Fruit fly (Drosophila melanogaster) whole organism, adult: ENCODE measurements around the gene hoka.

Experiments
- CG5204 ChIP-seq: fragments of 200-800 bp; sonication (Bioruptor generic); optimal IDR thresholded peaks from 2 replicates; lab custom pipeline; 2016; ENCODE audit warnings: missing biosample characterization, missing genetic modification characterization
- Mnt ChIP-seq: fragments of 200-800 bp; sonication (Bioruptor generic); optimal IDR thresholded peaks from 2 replicates; lab custom pipeline; 2016; ENCODE audit warnings: missing biosample characterization, mild to moderate bottlenecking, missing genetic modification characterization
- bab1 ChIP-seq: fragments of 200-800 bp; sonication (Bioruptor generic); optimal IDR thresholded peaks from 3 replicates; lab custom pipeline; 2019; ENCODE audit warnings: missing biosample characterization, mild to moderate bottlenecking, missing genetic modification characterization, moderate library complexity
- cic ChIP-seq: fragments of 200-800 bp; sonication (Bioruptor generic); optimal IDR thresholded peaks from 2 replicates; lab custom pipeline; 2017; ENCODE audit warnings: missing biosample characterization, mild to moderate bottlenecking, missing genetic modification characterization, moderate library complexity
- kay ChIP-seq: fragments of 200-800 bp; sonication (Bioruptor generic); peaks from one replicate; lab custom pipeline; 2016; ENCODE audit warnings: missing biosample characterization, missing genetic modification characterization, borderline replicate concordance
- ovo ChIP-seq: fragments of 200-800 bp; sonication (Bioruptor generic); optimal IDR thresholded peaks from 2 replicates; lab custom pipeline; 2016; ENCODE audit warnings: missing biosample characterization, missing genetic modification characterization

DNA sequence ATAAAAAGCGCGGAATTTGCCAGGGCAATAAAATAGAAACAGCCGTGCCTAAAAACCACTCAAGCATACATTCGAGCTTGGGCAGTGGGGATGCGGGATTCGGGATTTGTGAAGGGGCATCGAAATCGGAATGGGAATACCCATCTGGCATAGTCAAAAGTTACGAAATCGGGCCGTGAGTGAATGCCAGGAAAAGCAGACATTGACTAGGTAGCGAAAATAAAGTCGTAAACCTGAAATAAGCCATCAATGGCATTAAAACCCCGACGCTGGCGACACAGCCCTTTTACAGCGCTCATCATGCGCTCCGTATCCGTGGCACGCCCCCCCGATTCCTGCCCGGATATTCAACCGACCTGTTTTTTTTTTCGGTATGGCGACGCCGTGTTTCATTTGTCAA, 25.9 kb downstream of the hoka start:
- TF ChIP-seq cic (GFP tag; lab: Kevin White, UChicago) (no peak), bab1 (GFP tag; lab: Kevin White, UChicago) (no peak), Mnt (GFP tag; lab: Kevin White, UChicago) (no peak), ovo (no peak), CG5204 (GFP tag; lab: Kevin White, UChicago) (no peak), kay (GFP tag; lab: Kevin White, UChicago) (no peak)
